Worm (Caenorhabditis elegans) whole organism, L4/young adult: ENCODE data around the gene ssp-32.

ENCODE experiments used
- W03F9.2 ChIP-seq: fragments of 150-350 bp; optimal IDR thresholded peaks from 2 replicates; lab custom pipeline; 2014; ENCODE audit warnings: missing biosample characterization, missing genetic modification characterization
- dao-5 ChIP-seq: sonication (generic microtip); optimal IDR thresholded peaks from 2 replicates; lab custom pipeline; 2016; ENCODE audit warnings: missing genotype, missing genetic modification characterization, moderate library complexity, missing compliant biosample characterization
- him-1 ChIP-seq: sonication (generic microtip); optimal IDR thresholded peaks from 2 replicates; lab custom pipeline; 2016; ENCODE audit warnings: missing genotype, missing genetic modification reagents, missing genetic modification characterization, missing compliant biosample characterization

- no peak for TF ChIP-seq W03F9.2
- no peak for TF ChIP-seq him-1 (tag; lab: Kevin White, UChicago)
- no peak for TF ChIP-seq dao-5 (tag; lab: Kevin White, UChicago)
Observed at ce11 chrIV:9863817-9864216, 31.4 kb upstream of the ssp-32 start, which contains the start of gene K07F5.16.
